Fruit fly (Drosophila melanogaster): ENCODE data around the gene Jon66Cii.

DNA sequence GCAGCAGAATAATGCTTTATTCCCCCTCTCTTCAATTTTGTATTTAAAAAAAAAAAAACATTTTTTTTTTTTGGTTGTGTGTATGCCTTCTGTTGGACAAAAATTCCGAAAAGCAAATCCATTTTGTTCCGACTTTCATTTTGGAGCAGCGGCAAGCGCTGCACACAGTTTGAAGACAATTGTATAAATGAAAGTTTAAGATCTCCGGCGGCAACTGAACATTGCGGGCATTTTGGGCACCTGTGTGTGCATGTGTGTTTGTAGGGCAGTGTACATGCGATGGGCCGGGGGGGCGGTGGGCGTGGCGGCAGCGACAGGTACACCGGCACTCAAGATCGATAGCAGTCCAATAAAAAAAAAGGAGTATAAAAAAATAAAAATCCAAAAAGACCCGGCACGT, 24.0 kb downstream of the Jon66Cii start:
- TF ChIP-seq h (optimal IDR thresholded peaks at IDR 0.05) (no peak), ttk (optimal IDR thresholded peaks at IDR 0.05) (no peak), psq (optimal IDR thresholded peaks at IDR 0.05) (no peak), insv (optimal IDR thresholded peaks at IDR 0.05) (no peak), Sin3A (optimal IDR thresholded peaks at IDR 0.05) (no peak)
